Comparison of ENCODE assay signal across 2 fruit fly cellular contexts in the genomic region with DNA sequence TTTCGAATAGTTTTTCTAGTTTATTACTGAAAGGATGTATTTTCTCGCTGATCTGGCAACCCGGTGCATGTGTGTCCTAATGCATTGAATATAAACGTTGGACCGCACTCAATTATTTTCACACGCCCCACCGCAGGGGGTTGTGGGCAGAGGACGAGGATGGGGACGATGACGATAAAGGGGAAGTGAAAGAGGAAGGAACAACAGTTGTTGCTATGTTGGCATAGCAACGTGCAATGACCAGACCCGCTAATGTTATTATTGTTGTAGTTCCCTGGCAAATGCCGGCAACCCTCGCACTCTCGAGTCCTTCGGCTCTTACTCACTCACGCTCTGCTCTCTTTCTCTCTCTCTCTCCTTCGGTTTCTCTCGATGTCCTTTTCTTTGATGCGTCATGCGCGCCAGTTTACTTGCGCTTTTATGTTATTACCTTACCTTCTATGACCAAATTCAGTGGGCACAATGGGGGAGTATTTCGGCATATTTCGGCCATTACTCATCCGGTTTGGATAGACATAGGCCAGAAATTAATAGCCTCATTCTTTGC.
TF ChIP-seq lines count a peak whose summit lies in the region.

No protein-coding gene starts in this region.

- no peak for TF ChIP-seq CTCF in whole organism, embryonic (GFP tag; optimal IDR thresholded peaks at IDR 0.05; lab: Kevin White, UChicago)

TF ChIP-seq in whole organism, embryonic, 481 proteins besides CTCF, POLR2A, EP300 and RAD21 (continues in another document):
- TF ChIP-seq z (GFP tag; IDR thresholded peaks at IDR 0.05; lab: Robert Waterston, UW), result peak; percentile 44; the same call in 1 of the 3 replicates
- no peak for TF ChIP-seq tup (GFP tag; optimal IDR thresholded peaks at IDR 0.05; lab: Kevin White, UChicago)
- TF ChIP-seq sima (GFP tag; optimal IDR thresholded peaks at IDR 0.05; lab: Kevin White, UChicago), result no peak
- TF ChIP-seq CG8944 (GFP tag; optimal IDR thresholded peaks at IDR 0.05; lab: Kevin White, UChicago), result no peak
- peak; percentile 6 for TF ChIP-seq psq (GFP tag; optimal IDR thresholded peaks at IDR 0.05; lab: Kevin White, UChicago)
- TF ChIP-seq zen2 (GFP tag; IDR thresholded peaks at IDR 0.05; lab: Robert Waterston, UW; ENCODE audit: partially characterized antibody), result peak; percentile 11; the same call in 1 of the 3 replicates
- TF ChIP-seq org-1 (GFP tag; optimal IDR thresholded peaks at IDR 0.05; lab: Kevin White, UChicago), result no peak
- no peak for TF ChIP-seq CG3163 (GFP tag; optimal IDR thresholded peaks at IDR 0.05; lab: Kevin White, UChicago)
- TF ChIP-seq sd (tag; optimal IDR thresholded peaks at IDR 0.05; lab: Kevin White, UChicago), result peak; percentile 39
- peak; percentile 44 for TF ChIP-seq sens (GFP tag; lab: Kevin White, UChicago)
- peak; percentile 73 for TF ChIP-seq pros (GFP tag; optimal IDR thresholded peaks at IDR 0.05; lab: Kevin White, UChicago)
- 0 out of 2 replicates have a peak, but pooled peaks have one; percentile 3 for TF ChIP-seq NFAT (GFP tag; IDR thresholded peaks at IDR 0.05; lab: Robert Waterston, UW)
- TF ChIP-seq D (optimal IDR thresholded peaks at IDR 0.05; lab: Kevin White, UChicago), result peak; percentile 19
- no peak for TF ChIP-seq D (GFP tag; optimal IDR thresholded peaks at IDR 0.05; lab: Kevin White, UChicago)
- no peak for TF ChIP-seq CG7357 (GFP tag; IDR thresholded peaks at IDR 0.05; lab: Robert Waterston, UW)
- no peak for TF ChIP-seq pita (GFP tag; optimal IDR thresholded peaks at IDR 0.05; lab: Kevin White, UChicago)
- TF ChIP-seq CG13894 (tag; optimal IDR thresholded peaks at IDR 0.05; lab: Kevin White, UChicago), result peak; percentile 87
- TF ChIP-seq Myb (GFP tag; optimal IDR thresholded peaks at IDR 0.05; lab: Kevin White, UChicago), result no peak
- no peak for TF ChIP-seq eyg (GFP tag; optimal IDR thresholded peaks at IDR 0.05; lab: Kevin White, UChicago)
- peak; percentile 78 for TF ChIP-seq ewg (GFP tag; optimal IDR thresholded peaks at IDR 0.05; lab: Kevin White, UChicago)
- peak; percentile 16 for TF ChIP-seq trem (tag; optimal IDR thresholded peaks at IDR 0.05; lab: Kevin White, UChicago)
- no peak for TF ChIP-seq Kr (GFP tag; optimal IDR thresholded peaks at IDR 0.05; lab: Kevin White, UChicago)
- TF ChIP-seq CG3995 (GFP tag; optimal IDR thresholded peaks at IDR 0.05; lab: Kevin White, UChicago), result no peak
- peak; percentile 55 for TF ChIP-seq nerfin-1 (tag; optimal IDR thresholded peaks at IDR 0.05; lab: Kevin White, UChicago)
- TF ChIP-seq ap (GFP tag; IDR thresholded peaks at IDR 0.05; lab: Robert Waterston, UW), result 0 out of 2 replicates have a peak, but pooled peaks have one; percentile 11
- TF ChIP-seq Side (GFP tag; optimal IDR thresholded peaks at IDR 0.05; lab: Kevin White, UChicago), result no peak
- TF ChIP-seq CG9215 (GFP tag; IDR thresholded peaks at IDR 0.05; lab: Robert Waterston, UW), result no peak
- no peak for TF ChIP-seq Awh (GFP tag; IDR thresholded peaks at IDR 0.05; lab: Robert Waterston, UW)
- no peak for TF ChIP-seq CG4854 (GFP tag; optimal IDR thresholded peaks at IDR 0.05; lab: Kevin White, UChicago)
- TF ChIP-seq CG2889 (GFP tag; IDR thresholded peaks at IDR 0.05; lab: Robert Waterston, UW), result no peak
- TF ChIP-seq cad (GFP tag; optimal IDR thresholded peaks at IDR 0.05; lab: Kevin White, UChicago), result no peak
- 0 out of 4 replicates have a peak, but pooled peaks have one; percentile 13 for TF ChIP-seq chinmo (GFP tag; IDR thresholded peaks at IDR 0.05; lab: Robert Waterston, UW; ENCODE audit: partially characterized antibody)
- 0 out of 2 replicates have a peak, but pooled peaks have one; percentile 11 for TF ChIP-seq CG4360 (GFP tag; IDR thresholded peaks at IDR 0.05; lab: Robert Waterston, UW)
- no peak for TF ChIP-seq otp (GFP tag; IDR thresholded peaks at IDR 0.05; lab: Robert Waterston, UW)
- TF ChIP-seq CG10147 (GFP tag; optimal IDR thresholded peaks at IDR 0.05; lab: Kevin White, UChicago), result no peak
- TF ChIP-seq Deaf1 (tag; optimal IDR thresholded peaks at IDR 0.05; lab: Kevin White, UChicago), result peak; percentile 45
- TF ChIP-seq chn (GFP tag; optimal IDR thresholded peaks at IDR 0.05; lab: Kevin White, UChicago), result no peak
- TF ChIP-seq CG3726 (GFP tag; IDR thresholded peaks at IDR 0.05; lab: Robert Waterston, UW), result no peak
- no peak for TF ChIP-seq Nf-YC (tag; optimal IDR thresholded peaks at IDR 0.05; lab: Kevin White, UChicago)
- TF ChIP-seq CG5953 (GFP tag; IDR thresholded peaks at IDR 0.05; lab: Robert Waterston, UW), result no peak
- peak; percentile 79 for TF ChIP-seq scrt (GFP tag; optimal IDR thresholded peaks at IDR 0.05; lab: Kevin White, UChicago)
- TF ChIP-seq crol (GFP tag; IDR thresholded peaks at IDR 0.05; lab: Robert Waterston, UW), result peak; percentile 56

TF ChIP-seq in whole organism, wandering third instar larva, 38 proteins besides CTCF, POLR2A, EP300 and RAD21:
- TF ChIP-seq dsf (GFP tag; optimal IDR thresholded peaks at IDR 0.05; lab: Kevin White, UChicago; ENCODE audit: borderline replicate concordance), result no peak
- peak in 1 of 2 experiments; percentile 13 for TF ChIP-seq dl (GFP tag; optimal IDR thresholded peaks at IDR 0.05; lab: Kevin White, UChicago; ENCODE audit: insufficient read depth in 1 of 2, partially characterized antibody in 2 of 2)
- no peak for TF ChIP-seq lola (GFP tag; optimal IDR thresholded peaks at IDR 0.05; lab: Kevin White, UChicago)
- peak; percentile 22 for TF ChIP-seq Dif (GFP tag; optimal IDR thresholded peaks at IDR 0.05; lab: Kevin White, UChicago; ENCODE audit: partially characterized antibody)
- no peak for TF ChIP-seq ey (GFP tag; optimal IDR thresholded peaks at IDR 0.05; lab: Kevin White, UChicago)

Comparison
In these comparisons a context has a peak if more than half of its experiments do, and no peak if none do; other contexts are left out.
1. Of the 10 proteins assayed by ChIP-seq in both whole organism, embryonic and whole organism, wandering third instar larva: peak only in whole organism, embryonic: psq; only in whole organism, wandering third instar larva: none; in both: none; in neither: 9.